Fruit fly (Drosophila melanogaster) whole organism, embryonic: ENCODE results near the gene CG2767.
A peak's percentile ranks its signal among the peaks of the same experiment; 100 is the strongest.

Experiments used
- CG10654 ChIP-seq: fragments of 200-800 bp; sonication (Bioruptor generic); optimal IDR thresholded peaks from 2 replicates; lab custom pipeline; 2016; ENCODE audit warnings: missing biosample characterization, missing genetic modification characterization
- CG13296 ChIP-seq: fragments of 200-800 bp; sonication (Bioruptor generic); optimal IDR thresholded peaks from 3 replicates; lab custom pipeline; 2018; ENCODE audit warnings: missing biosample characterization, mild to moderate bottlenecking, missing genetic modification characterization
- CG13775 ChIP-seq: fragments of 200-800 bp; sonication (Bioruptor generic); optimal IDR thresholded peaks from 3 replicates; lab custom pipeline; 2017; ENCODE audit warnings: missing biosample characterization, mild to moderate bottlenecking, missing genetic modification characterization
- CG14667 ChIP-seq: fragments of 200-800 bp; sonication (Bioruptor generic); IDR thresholded peaks from 2 replicates; pipeline ENCODE4 v1.3.6; 2022; ENCODE audit warnings: missing biosample characterization, missing genetic modification characterization
- CG14860 ChIP-seq: fragments of 200-800 bp; sonication (Bioruptor generic); IDR thresholded peaks from 3 replicates; pipeline ENCODE4 v1.3.6; 2022; ENCODE audit warnings: missing biosample characterization, missing genetic modification characterization; ENCODE audit not compliant: partially characterized antibody
- CG16815 ChIP-seq: fragments of 200-800 bp; sonication (Bioruptor generic); optimal IDR thresholded peaks from 3 replicates; lab custom pipeline; 2017; ENCODE audit warnings: missing biosample characterization, mild to moderate bottlenecking, missing genetic modification characterization
- CG16863 ChIP-seq: fragments of 200-800 bp; sonication (Bioruptor generic); optimal IDR thresholded peaks from 3 replicates; lab custom pipeline; 2016; ENCODE audit warnings: missing biosample characterization, missing genetic modification characterization
- CG17186 ChIP-seq: fragments of 200-800 bp; sonication (Bioruptor generic); optimal IDR thresholded peaks from 3 replicates; lab custom pipeline; 2017; ENCODE audit warnings: missing biosample characterization, missing genetic modification reagents, missing genetic modification characterization
- CG17328 ChIP-seq: fragments of 200-800 bp; sonication (Bioruptor generic); IDR thresholded peaks from 2 replicates; pipeline ENCODE4 v1.3.6; 2022; ENCODE audit warnings: missing biosample characterization, missing genetic modification characterization
- CG17802 ChIP-seq: fragments of 200-800 bp; sonication (Bioruptor generic); optimal IDR thresholded peaks from 2 replicates; lab custom pipeline; 2018; ENCODE audit warnings: missing biosample characterization, mild to moderate bottlenecking, missing genetic modification characterization, moderate library complexity
- CG31388 ChIP-seq: fragments of 200-800 bp; sonication (Bioruptor generic); optimal IDR thresholded peaks from 2 replicates; lab custom pipeline; 2016; ENCODE audit warnings: missing biosample characterization, missing genetic modification characterization
- CG31441 ChIP-seq: fragments of 200-800 bp; sonication (Bioruptor generic); IDR thresholded peaks from 2 replicates; pipeline ENCODE4 v1.3.6; 2022; ENCODE audit warnings: missing biosample characterization, missing genetic modification characterization
- CG4617 ChIP-seq: fragments of 200-800 bp; sonication (Bioruptor generic); optimal IDR thresholded peaks from 3 replicates; lab custom pipeline; 2016; ENCODE audit warnings: missing biosample characterization, missing genetic modification characterization, borderline replicate concordance
- CG8924 ChIP-seq: fragments of 200-800 bp; optimal IDR thresholded peaks from 3 replicates; lab custom pipeline; 2019; ENCODE audit warnings: missing biosample characterization, mild to moderate bottlenecking, missing genetic modification characterization, moderate library complexity
- CG9437 ChIP-seq: fragments of 200-800 bp; sonication (Bioruptor generic); optimal IDR thresholded peaks from 2 replicates; lab custom pipeline; 2018; ENCODE audit warnings: missing biosample characterization, mild to moderate bottlenecking, missing genetic modification characterization
- CG9797 ChIP-seq: fragments of 200-800 bp; sonication (Bioruptor generic); optimal IDR thresholded peaks from 3 replicates; lab custom pipeline; 2018; ENCODE audit warnings: missing biosample characterization, mild to moderate bottlenecking, missing genetic modification characterization
- CG9817 ChIP-seq: fragments of 200-800 bp; sonication (Bioruptor generic); optimal IDR thresholded peaks from 2 replicates; lab custom pipeline; 2018; ENCODE audit warnings: missing biosample characterization, mild to moderate bottlenecking, missing genetic modification characterization, moderate library complexity
- D19B ChIP-seq: fragments of 200-800 bp; sonication (Bioruptor generic); optimal IDR thresholded peaks from 2 replicates; lab custom pipeline; 2017; ENCODE audit warnings: missing biosample characterization, mild to moderate bottlenecking, missing genetic modification characterization
- Fer1 ChIP-seq: fragments of 200-800 bp; sonication (Bioruptor generic); optimal IDR thresholded peaks from 2 replicates; lab custom pipeline; 2017; ENCODE audit warnings: missing biosample characterization, mild to moderate bottlenecking, missing genetic modification characterization
- H2.0 ChIP-seq: fragments of 200-800 bp; sonication (Bioruptor generic); IDR thresholded peaks from 2 replicates; pipeline ENCODE4 v1.3.6; 2022; ENCODE audit warnings: missing biosample characterization, missing genetic modification characterization
- Hr3 ChIP-seq: fragments of 200-800 bp; sonication (Bioruptor generic); optimal IDR thresholded peaks from 3 replicates; lab custom pipeline; 2016; ENCODE audit warnings: missing biosample characterization, missing genetic modification characterization
- NfI ChIP-seq: fragments of 200-800 bp; sonication (Bioruptor generic); optimal IDR thresholded peaks from 3 replicates; lab custom pipeline; 2018; ENCODE audit warnings: missing biosample characterization, mild to moderate bottlenecking, missing genetic modification characterization, moderate library complexity
- Opbp ChIP-seq: fragments of 200-800 bp; sonication (Bioruptor generic); IDR thresholded peaks from 3 replicates; pipeline ENCODE4 v1.3.6; 2022; ENCODE audit warnings: missing biosample characterization, missing genetic modification characterization; ENCODE audit not compliant: partially characterized antibody
- Optix ChIP-seq: fragments of 200-800 bp; sonication (Bioruptor generic); IDR thresholded peaks from 3 replicates; pipeline ENCODE4 v1.3.6; 2022; ENCODE audit warnings: missing biosample characterization, missing genetic modification characterization
- Pdp1 ChIP-seq, 2 experiments: fragments of 200-800 bp; sonication (Bioruptor generic); optimal IDR thresholded peaks; 3 replicates each; lab custom pipeline; 2016; ENCODE audit warnings: missing biosample characterization in 2 of 2, missing genetic modification characterization in 2 of 2, mild to moderate bottlenecking in 1 of 2, moderate library complexity in 1 of 2
- Ptx1 ChIP-seq: fragments of 200-800 bp; sonication (Bioruptor generic); IDR thresholded peaks from 2 replicates; pipeline ENCODE4 v1.3.6; 2022; ENCODE audit warnings: missing biosample characterization, missing genetic modification characterization
- Rx ChIP-seq: fragments of 200-800 bp; sonication (Bioruptor generic); IDR thresholded peaks from 2 replicates; pipeline ENCODE4 v1.3.6; 2022; ENCODE audit warnings: missing biosample characterization, missing genetic modification characterization
- Sin3A ChIP-seq: fragments of >200 bp; optimal IDR thresholded peaks from 2 replicates; lab custom pipeline; 2018
- Tbp ChIP-seq: fragments of >200 bp; optimal IDR thresholded peaks from 2 replicates; lab custom pipeline; 2018; ENCODE audit warnings: missing biosample characterization, missing genetic modification characterization
- btn ChIP-seq: fragments of 200-800 bp; sonication (Bioruptor generic); optimal IDR thresholded peaks from 2 replicates; lab custom pipeline; 2016; ENCODE audit warnings: missing biosample characterization, missing genetic modification characterization
- caup ChIP-seq: fragments of 200-800 bp; sonication (Bioruptor generic); optimal IDR thresholded peaks from 3 replicates; lab custom pipeline; 2017; ENCODE audit warnings: missing biosample characterization, mild to moderate bottlenecking, missing genetic modification characterization, moderate library complexity; ENCODE audit not compliant: severe bottlenecking
- crp ChIP-seq, 2 experiments: fragments of 200-800 bp; sonication (Bioruptor generic); optimal IDR thresholded peaks; 2 replicates in 1 of 2; 3 replicates in 1 of 2; lab custom pipeline; 2017; ENCODE audit warnings: missing biosample characterization in 2 of 2, missing genetic modification characterization in 2 of 2, mild to moderate bottlenecking in 1 of 2, moderate library complexity in 1 of 2
- dmrt99B ChIP-seq: fragments of 200-800 bp; sonication (Bioruptor generic); optimal IDR thresholded peaks from 2 replicates; lab custom pipeline; 2018; ENCODE audit warnings: missing biosample characterization, mild to moderate bottlenecking, missing genetic modification characterization, moderate library complexity
- gce ChIP-seq: fragments of 200-800 bp; sonication (Bioruptor generic); IDR thresholded peaks from 3 replicates; pipeline ENCODE4 v1.3.6; 2022; ENCODE audit warnings: missing biosample characterization, missing genetic modification characterization
- gro ChIP-seq: fragments of 200-800 bp; sonication (Bioruptor generic); optimal IDR thresholded peaks from 2 replicates; lab custom pipeline; 2016; ENCODE audit warnings: missing biosample characterization, missing genetic modification characterization
- hth ChIP-seq: fragments of >200 bp; optimal IDR thresholded peaks from 2 replicates; lab custom pipeline; 2017; ENCODE audit warnings: inconsistent platforms
- jigr1 ChIP-seq: fragments of 200-800 bp; sonication (Bioruptor generic); IDR thresholded peaks from 3 replicates; pipeline ENCODE4 v1.3.6; 2022; ENCODE audit warnings: missing biosample characterization, missing genetic modification characterization
- lilli ChIP-seq: fragments of 200-800 bp; sonication (Bioruptor generic); optimal IDR thresholded peaks from 3 replicates; lab custom pipeline; 2016; ENCODE audit warnings: missing biosample characterization, missing genetic modification characterization
- lov ChIP-seq, 2 experiments: fragments of 200-800 bp in 1 of 2; fragments of >200 bp in 1 of 2; sonication (Bioruptor generic) in 1 of 2; IDR thresholded peaks in 1 of 2; optimal IDR thresholded peaks in 1 of 2; 2 replicates in 1 of 2; 3 replicates in 1 of 2; pipeline versions ENCODE4 v1.3.6 to Lab custom; 2017 to 2022; ENCODE audit warnings: missing biosample characterization in 1 of 2, missing genetic modification characterization in 1 of 2
- mam ChIP-seq: fragments of 200-800 bp; sonication (Bioruptor generic); optimal IDR thresholded peaks from 3 replicates; lab custom pipeline; 2016; ENCODE audit warnings: missing biosample characterization, missing genetic modification characterization
- phol ChIP-seq: fragments of 200-800 bp; sonication (Bioruptor generic); optimal IDR thresholded peaks from 3 replicates; lab custom pipeline; 2018; ENCODE audit warnings: missing biosample characterization, mild to moderate bottlenecking, missing genetic modification characterization, moderate library complexity
- pzg ChIP-seq: fragments of 200-800 bp; sonication (Bioruptor generic); optimal IDR thresholded peaks from 3 replicates; lab custom pipeline; 2018; ENCODE audit warnings: missing biosample characterization, mild to moderate bottlenecking, missing genetic modification characterization, moderate library complexity
- run ChIP-seq: fragments of 200-800 bp; sonication (Bioruptor generic); optimal IDR thresholded peaks from 3 replicates; lab custom pipeline; 2018; ENCODE audit warnings: missing biosample characterization, mild to moderate bottlenecking, missing genetic modification characterization
- sim ChIP-seq: fragments of 200-800 bp; sonication (Bioruptor generic); IDR thresholded peaks from 2 replicates; pipeline ENCODE4 v1.3.6; 2022; ENCODE audit warnings: missing biosample characterization, missing genetic modification characterization
- sima ChIP-seq: fragments of 200-800 bp; sonication (Bioruptor generic); optimal IDR thresholded peaks from 2 replicates; lab custom pipeline; 2016; ENCODE audit warnings: missing biosample characterization, missing genetic modification characterization
- sisA ChIP-seq: fragments of 200-800 bp; sonication (Bioruptor generic); IDR thresholded peaks from 2 replicates; pipeline ENCODE4 v1.3.6; 2022; ENCODE audit warnings: missing biosample characterization, missing genetic modification characterization
- tin ChIP-seq: fragments of 200-800 bp; sonication (Bioruptor generic); optimal IDR thresholded peaks from 3 replicates; lab custom pipeline; 2016; ENCODE audit warnings: missing biosample characterization, missing genetic modification characterization
- tx ChIP-seq: fragments of 200-800 bp; sonication (Bioruptor generic); optimal IDR thresholded peaks from 2 replicates; lab custom pipeline; 2016; ENCODE audit warnings: missing biosample characterization, missing genetic modification characterization
- vnd ChIP-seq: fragments of 200-800 bp; sonication (Bioruptor generic); IDR thresholded peaks from 3 replicates; pipeline ENCODE4 v1.3.6; 2022; ENCODE audit warnings: missing biosample characterization, missing genetic modification characterization; ENCODE audit not compliant: partially characterized antibody

Gene CG2767

dm6 chr3R:8037896-8038295, 30.0 kb upstream of the CG2767 start (continued):
- TF ChIP-seq phol, result peak; percentile 46
- TF ChIP-seq Rx (GFP tag; lab: Robert Waterston, UW), result peak; percentile 36; the same call in 1 of the 2 replicates
- TF ChIP-seq CG31388, result no peak
- TF ChIP-seq mam (GFP tag; lab: Kevin White, UChicago), result no peak
- TF ChIP-seq run (tag; lab: Kevin White, UChicago), result no peak
- no peak for TF ChIP-seq CG9797 (GFP tag; lab: Kevin White, UChicago)
- TF ChIP-seq CG31441 (GFP tag; lab: Robert Waterston, UW), result peak; percentile 41; the same call in 1 of the 2 replicates
- peak; percentile 27; the same call in 1 of the 2 replicates for TF ChIP-seq CG17328 (GFP tag; lab: Robert Waterston, UW)
- peak; percentile 41 for TF ChIP-seq dmrt99B (tag; lab: Kevin White, UChicago)
- TF ChIP-seq pzg, result no peak
- TF ChIP-seq CG14667 (GFP tag; lab: Robert Waterston, UW), result no peak
- TF ChIP-seq H2.0 (GFP tag; lab: Robert Waterston, UW), result peak; percentile 12; the same call in 1 of the 2 replicates
- TF ChIP-seq Tbp (GFP tag; lab: Kevin White, UChicago), result no peak
- no peak for TF ChIP-seq CG4617
- no peak for TF ChIP-seq jigr1 (GFP tag; lab: Robert Waterston, UW)
- no peak for TF ChIP-seq CG16815 (GFP tag; lab: Kevin White, UChicago)
- TF ChIP-seq gce (GFP tag; lab: Robert Waterston, UW), result no peak
- TF ChIP-seq sisA (GFP tag; lab: Robert Waterston, UW), result peak; percentile 41

- TF ChIP-seq CG13296 (GFP tag; lab: Kevin White, UChicago) (peak; percentile 37), crp (GFP tag; optimal IDR thresholded peaks at IDR 0.05; lab: Kevin White, UChicago) (peak; percentile 86 to 99), CG10654 (GFP tag; lab: Kevin White, UChicago) (peak; percentile 16), sim (GFP tag; lab: Robert Waterston, UW) (no peak), vnd (GFP tag; lab: Robert Waterston, UW) (peak; percentile 61; the same call in 2 of the 3 replicates), CG16863 (no peak), D19B (GFP tag; lab: Kevin White, UChicago) (no peak), CG4617 (no peak), btn (GFP tag; lab: Kevin White, UChicago) (no peak), gce (GFP tag; lab: Robert Waterston, UW) (no peak), hth (lab: Kevin White, UChicago) (no peak), Hr3 (GFP tag; lab: Kevin White, UChicago) (peak; percentile 1), gro (GFP tag; lab: Kevin White, UChicago) (peak; percentile 59), CG14860 (GFP tag; lab: Robert Waterston, UW) (peak; percentile 75), Sin3A (lab: Kevin White, UChicago) (peak; percentile 51), Pdp1 (GFP tag; optimal IDR thresholded peaks at IDR 0.05; lab: Kevin White, UChicago) (peak; percentile 37 to 96), NfI (GFP tag; lab: Kevin White, UChicago) (peak; percentile 44), tx (GFP tag; lab: Kevin White, UChicago) (no peak), lilli (peak; percentile 40), sima (GFP tag; lab: Kevin White, UChicago) (no peak), CG9437 (GFP tag; lab: Kevin White, UChicago) (peak; percentile 90), CG8924 (peak; percentile 18), tin (peak; percentile 31), Opbp (GFP tag; lab: Robert Waterston, UW) (peak; percentile 58; the same call in 2 of the 3 replicates), Ptx1 (peak; percentile 59), CG9817 (tag; lab: Kevin White, UChicago) (peak; percentile 17), Optix (no peak), CG13775 (GFP tag; lab: Kevin White, UChicago) (peak; percentile 40), caup (GFP tag; lab: Kevin White, UChicago) (no peak), Fer1 (GFP tag; lab: Kevin White, UChicago) (peak; percentile 31), CG17802 (no peak), lov (optimal IDR thresholded peaks at IDR 0.05; lab: Kevin White, UChicago) (no peak), lov (GFP tag; IDR thresholded peaks at IDR 0.05; lab: Robert Waterston, UW) (no peak), CG17186 (no peak)
Measured at dm6 chr3R:8032923-8033478, 25.1 kb upstream of the CG2767 start, which contains the start of the genes CG11035 and unc-45. CG11035 (minus strand) TSS chr3R:8033009. unc-45 (plus strand) TSS chr3R:8033301.
